Worm (Caenorhabditis elegans): ENCODE data around the gene Y46G5A.39.

The Y46G5A.39 gene

DNA sequence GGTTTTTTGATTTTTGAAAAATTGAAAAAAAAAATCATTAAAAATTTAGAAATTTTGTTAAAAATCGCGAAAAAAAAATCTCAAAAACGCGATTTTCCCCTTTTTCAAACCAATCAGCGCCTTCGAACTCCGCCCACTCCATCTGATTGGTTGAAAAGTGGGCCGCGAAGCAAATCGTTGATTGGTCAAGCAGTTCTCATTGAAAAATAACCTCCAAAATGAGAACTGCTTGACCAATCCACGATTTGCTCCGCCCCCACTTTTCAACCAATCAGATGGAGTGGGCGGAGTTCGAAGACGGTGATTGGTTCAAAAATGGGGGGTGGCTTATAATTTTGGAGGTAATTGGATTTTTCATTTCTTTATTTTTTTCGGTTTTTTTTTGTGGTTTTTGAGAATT, 36.8 kb upstream of the Y46G5A.39 start:
- TF ChIP-seq rnt-1 (tag; optimal IDR thresholded peaks at IDR 0.05) (no peak), pax-3 (tag; optimal IDR thresholded peaks at IDR 0.05) (no peak), lin-35 (GFP tag; optimal IDR thresholded peaks at IDR 0.05) (no peak), lin-39 (tag; optimal IDR thresholded peaks at IDR 0.05) (no peak), nhr-85 (tag) (no peak), ceh-82 (tag; optimal IDR thresholded peaks at IDR 0.05) (no peak)

DNA sequence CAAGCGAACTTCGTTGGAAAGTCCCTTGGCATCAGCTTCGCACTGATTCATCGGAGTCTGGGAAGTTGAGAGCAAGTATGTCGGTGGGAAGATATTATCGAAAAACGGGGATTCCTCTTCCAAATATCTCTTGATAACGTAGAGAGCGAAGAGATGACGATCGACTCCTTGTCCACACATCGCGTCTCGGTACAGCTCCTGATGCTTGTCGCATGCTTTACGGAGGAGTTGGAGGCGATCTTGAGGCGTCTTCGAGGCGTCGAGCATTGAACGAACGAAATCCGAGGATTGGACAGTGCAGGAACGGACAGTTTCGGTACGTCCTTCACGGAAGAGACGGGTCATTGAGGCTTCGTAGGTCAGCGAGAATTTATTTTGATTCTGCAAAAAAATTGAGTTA, 35.9 kb upstream of the Y46G5A.39 start:
- TF ChIP-seq nhr-85 (tag): no peak
- no peak for TF ChIP-seq unc-98 (GFP tag; IDR thresholded peaks at IDR 0.05)
- TF ChIP-seq nhr-71 (tag; optimal IDR thresholded peaks at IDR 0.05): no peak

- no peak for TF ChIP-seq zag-1 (tag; optimal IDR thresholded peaks at IDR 0.05)
- TF ChIP-seq ztf-4 (tag; optimal IDR thresholded peaks at IDR 0.05): peak; percentile 2
- TF ChIP-seq efl-1 (optimal IDR thresholded peaks at IDR 0.05): no peak
- peak in 1 of 2 experiments; percentile 70 for TF ChIP-seq efl-1 (GFP tag; optimal IDR thresholded peaks at IDR 0.05 in 1 of 2)
- TF ChIP-seq sup-37 (GFP tag; optimal IDR thresholded peaks at IDR 0.05): peak; percentile 9
These were observed 34.2 kb upstream of the Y46G5A.39 start, which contains the start of gene alkb-7 for ce11 chrII:12787831-12788248. Gene alkb-7, minus strand, starts transcription at chrII:12788153.

- no peak for TF ChIP-seq snpc-4 (tag; optimal IDR thresholded peaks at IDR 0.05)
- no peak for TF ChIP-seq efl-1 (optimal IDR thresholded peaks at IDR 0.05)
- peak in 1 of 2 experiments; percentile 30 for TF ChIP-seq efl-1 (GFP tag; optimal IDR thresholded peaks at IDR 0.05 in 1 of 2)
These were observed 31.8 kb upstream of the Y46G5A.39 start, which contains the start of gene Y46G5A.15 for ce11 chrII:12785391-12785790. Gene Y46G5A.15, minus strand, starts transcription at chrII:12785416.

ce11 chrII:12778374-12778773, 24.7 kb upstream of the Y46G5A.39 start:
- TF ChIP-seq ceh-82 (tag; optimal IDR thresholded peaks at IDR 0.05) (peak; percentile 46 to 72 (median 56)), mab-9 (GFP tag; IDR thresholded peaks at IDR 0.05) (0 out of 2 replicates have a peak, but pooled peaks have one; percentile 37), nhr-20 (tag; optimal IDR thresholded peaks at IDR 0.05) (peak; percentile 71), lsy-2 (tag; optimal IDR thresholded peaks at IDR 0.05) (peak; percentile 8 to 63), lin-13 (GFP tag; optimal IDR thresholded peaks at IDR 0.05) (peak; percentile 98), dsc-1 (tag; optimal IDR thresholded peaks at IDR 0.05) (peak; percentile 66), xbp-1 (tag; optimal IDR thresholded peaks at IDR 0.05) (peak; percentile 58), rnt-1 (tag; optimal IDR thresholded peaks at IDR 0.05) (peak; percentile 92), snpc-4 (tag; optimal IDR thresholded peaks at IDR 0.05) (peak; percentile 97), isw-1 (GFP tag; IDR thresholded peaks at IDR 0.05) (peak; percentile 16; the same call in 1 of the 2 replicates), tbx-2 (tag; optimal IDR thresholded peaks at IDR 0.05) (peak; percentile 69), lin-35 (GFP tag; optimal IDR thresholded peaks at IDR 0.05) (peak; percentile 37 to 48), ztf-11 (tag; optimal IDR thresholded peaks at IDR 0.05) (peak in 1 of 2 experiments; percentile 44), ceh-8 (GFP tag; optimal IDR thresholded peaks at IDR 0.05) (peak; percentile 81), nhr-90 (tag; optimal IDR thresholded peaks at IDR 0.05; ENCODE audit: poor library complexity) (peak; percentile 70), ceh-88 (GFP tag; IDR thresholded peaks at IDR 0.05) (peak; percentile 54; the same call in 1 of the 2 replicates), dpl-1 (GFP tag; optimal IDR thresholded peaks at IDR 0.05) (peak in 2 of 3 experiments; percentile 19 to 36), lin-14 (GFP tag; optimal IDR thresholded peaks at IDR 0.05) (peak; percentile 68), nhr-85 (tag) (peak; percentile 64), efl-1 (optimal IDR thresholded peaks at IDR 0.05) (peak; percentile 29 to 56), efl-1 (GFP tag; optimal IDR thresholded peaks at IDR 0.05 in 1 of 2) (peak; percentile 29 to 95), C04F5.9 (tag; optimal IDR thresholded peaks at IDR 0.05) (peak; percentile 27), nhr-71 (tag; optimal IDR thresholded peaks at IDR 0.05) (peak; percentile 86), nhr-47 (tag; optimal IDR thresholded peaks at IDR 0.05) (peak; percentile 84), snu-23 (GFP tag; optimal IDR thresholded peaks at IDR 0.05) (peak; percentile 80), nhr-19 (GFP tag; conservative IDR thresholded peaks at IDR 0.05) (peak; percentile 86), grh-1 (GFP tag; IDR thresholded peaks at IDR 0.05) (peak; percentile 57), unc-98 (GFP tag; IDR thresholded peaks at IDR 0.05) (0 out of 2 replicates have a peak, but pooled peaks have one; percentile 29), lin-15B (tag; optimal IDR thresholded peaks at IDR 0.05) (peak; percentile 59), unc-86 (tag; optimal IDR thresholded peaks at IDR 0.05) (peak; percentile 70), egl-13 (tag; optimal IDR thresholded peaks at IDR 0.05) (peak; percentile 25), skn-1 (tag; optimal IDR thresholded peaks at IDR 0.05) (peak; percentile 35), swsn-7 (tag; optimal IDR thresholded peaks at IDR 0.05) (peak; percentile 81)

All from whole organism, L1 larva.